Worm (Caenorhabditis elegans) whole organism, young adult: ENCODE results near the gene vps-37.

ENCODE experiments used
- C06A6.2 ChIP-seq: fragments of 200-800 bp; sonication (Bioruptor generic); conservative IDR thresholded peaks from 2 replicates; pipeline ENCODE4 v1.3.6; 2022; ENCODE audit warnings: missing genetic modification characterization, missing compliant biosample characterization
- D2030.7 ChIP-seq: fragments of 200-800 bp; sonication (Bioruptor generic); IDR thresholded peaks from 2 replicates; pipeline ENCODE4 v1.3.6; 2022; ENCODE audit warnings: missing genetic modification reagents, missing genetic modification characterization, missing compliant biosample characterization
- F23B12.7 ChIP-seq: sonication (generic microtip); optimal IDR thresholded peaks from 2 replicates; lab custom pipeline; 2017; ENCODE audit warnings: missing genetic modification characterization, mild to moderate bottlenecking, missing compliant biosample characterization, antibody characterized with exemption, moderate library complexity; ENCODE audit not compliant: insufficient read depth
- F33H1.4 ChIP-seq: fragments of 200-800 bp; sonication (Bioruptor generic); IDR thresholded peaks from 2 replicates; pipeline ENCODE4 v1.3.6; 2022; ENCODE audit warnings: missing genetic modification reagents, missing genetic modification characterization, missing compliant biosample characterization
- F52B5.7 ChIP-seq: sonication (generic microtip); optimal IDR thresholded peaks from 2 replicates; lab custom pipeline; 2016; ENCODE audit warnings: mild to moderate bottlenecking, missing genetic modification characterization, missing compliant biosample characterization
- Y53F4B.3 ChIP-seq: fragments of 200-800 bp; sonication (Bioruptor generic); IDR thresholded peaks from 2 replicates; pipeline ENCODE4 v1.3.6; 2022; ENCODE audit warnings: missing genetic modification reagents, missing genetic modification characterization, missing compliant biosample characterization
- Y67H2A.10 ChIP-seq: fragments of 200-800 bp; sonication (Bioruptor generic); conservative IDR thresholded peaks from 2 replicates; pipeline ENCODE4 v1.3.6; 2022; ENCODE audit warnings: missing genetic modification reagents, missing genetic modification characterization, missing compliant biosample characterization
- Y79H2A.3 ChIP-seq: fragments of 200-800 bp; sonication (Bioruptor generic); conservative IDR thresholded peaks from 2 replicates; pipeline ENCODE4 v1.3.6; 2022; ENCODE audit warnings: missing genetic modification reagents, missing genetic modification characterization, missing compliant biosample characterization
- ZK185.1 ChIP-seq: sonication (generic microtip); optimal IDR thresholded peaks from 2 replicates; lab custom pipeline; 2016; ENCODE audit warnings: mild to moderate bottlenecking, missing genetic modification characterization, missing compliant biosample characterization; ENCODE audit not compliant: poor library complexity, severe bottlenecking
- athp-1 ChIP-seq: sonication (generic microtip); optimal IDR thresholded peaks from 2 replicates; lab custom pipeline; 2017; ENCODE audit warnings: mild to moderate bottlenecking, missing genetic modification characterization, missing compliant biosample characterization
- attf-5 ChIP-seq: fragments of 200-800 bp; sonication (Bioruptor generic); optimal IDR thresholded peaks from 2 replicates; lab custom pipeline; 2018; ENCODE audit warnings: mild to moderate bottlenecking, missing genetic modification characterization, missing compliant biosample characterization
- cebp-1 ChIP-seq, 2 experiments: fragments of 200-800 bp in 1 of 2; sonication (Bioruptor generic) in 1 of 2; sonication (generic microtip) in 1 of 2; IDR thresholded peaks in 1 of 2; optimal IDR thresholded peaks in 1 of 2; 2 replicates each; pipeline versions ENCODE4 v1.3.6 to Lab custom; 2017 to 2022; ENCODE audit warnings: missing compliant biosample characterization in 2 of 2, missing genetic modification characterization in 2 of 2, mild to moderate bottlenecking in 1 of 2, missing genetic modification reagents in 1 of 2, moderate library complexity in 1 of 2
- ceh-58 ChIP-seq: fragments of 200-800 bp; sonication (Bioruptor generic); IDR thresholded peaks from 2 replicates; pipeline ENCODE4 v1.3.6; 2022; ENCODE audit warnings: missing genetic modification characterization, missing compliant biosample characterization
- ceh-91 ChIP-seq: fragments of 200-800 bp; sonication (Bioruptor generic); IDR thresholded peaks from 2 replicates; pipeline ENCODE4 v1.3.6; 2022; ENCODE audit warnings: missing genetic modification reagents, missing genetic modification characterization, missing compliant biosample characterization
- chd-7 ChIP-seq: sonication (generic microtip); optimal IDR thresholded peaks from 2 replicates; lab custom pipeline; 2016; ENCODE audit warnings: mild to moderate bottlenecking, missing genetic modification characterization, moderate library complexity, missing compliant biosample characterization
- dox-1 ChIP-seq: fragments of 200-800 bp; sonication (Bioruptor generic); IDR thresholded peaks from 2 replicates; pipeline ENCODE4 v1.3.6; 2022; ENCODE audit warnings: missing genetic modification reagents, missing genetic modification characterization, missing compliant biosample characterization
- dpl-1 ChIP-seq: fragments of 150-350 bp; optimal IDR thresholded peaks from 2 replicates; lab custom pipeline; 2014; ENCODE audit warnings: missing biosample characterization, missing genetic modification reagents, missing genetic modification characterization
- efl-1 ChIP-seq: fragments of 150-350 bp; optimal IDR thresholded peaks from 2 replicates; lab custom pipeline; 2014; ENCODE audit warnings: missing biosample characterization, missing genetic modification reagents, missing genetic modification characterization
- ets-4 ChIP-seq: fragments of 200-800 bp; sonication (Bioruptor generic); optimal IDR thresholded peaks from 2 replicates; lab custom pipeline; 2018; ENCODE audit warnings: mild to moderate bottlenecking, missing genetic modification characterization, missing compliant biosample characterization
- fkh-3 ChIP-seq: sonication (generic microtip); optimal IDR thresholded peaks from 2 replicates; lab custom pipeline; 2016; ENCODE audit warnings: mild to moderate bottlenecking, missing genetic modification characterization, missing compliant biosample characterization
- gei-17 ChIP-seq: fragments of 200-800 bp; sonication (Bioruptor generic); optimal IDR thresholded peaks from 2 replicates; lab custom pipeline; 2018; ENCODE audit warnings: mild to moderate bottlenecking, missing genetic modification characterization, missing compliant biosample characterization
- hmg-1.2 ChIP-seq: fragments of 200-800 bp; sonication (Bioruptor generic); IDR thresholded peaks from 2 replicates; pipeline ENCODE4 v1.3.6; 2022; ENCODE audit warnings: missing genetic modification reagents, missing genetic modification characterization, missing compliant biosample characterization
- hmg-20 ChIP-seq: fragments of 200-800 bp; sonication (Bioruptor generic); IDR thresholded peaks from 2 replicates; pipeline ENCODE4 v1.3.6; 2022; ENCODE audit warnings: missing genetic modification reagents, missing genetic modification characterization, missing compliant biosample characterization
- hrde-1 ChIP-seq: sonication (generic microtip); optimal IDR thresholded peaks from 2 replicates; lab custom pipeline; 2016; ENCODE audit warnings: missing genetic modification characterization, mild to moderate bottlenecking, missing compliant biosample characterization, moderate library complexity, missing genotype, missing genetic modification reagents, borderline replicate concordance
- lag-1 ChIP-seq: fragments of 200-800 bp; sonication (Bioruptor generic); IDR thresholded peaks from 2 replicates; pipeline ENCODE4 v1.3.6; 2022; ENCODE audit warnings: missing genetic modification reagents, missing genetic modification characterization, missing compliant biosample characterization
- let-526 ChIP-seq: fragments of 200-800 bp; sonication (Bioruptor generic); IDR thresholded peaks from 2 replicates; pipeline ENCODE4 v1.3.6; 2022; ENCODE audit warnings: missing genetic modification reagents, missing genetic modification characterization, missing compliant biosample characterization
- let-607 ChIP-seq, 2 experiments: fragments of 200-800 bp in 1 of 2; sonication (Bioruptor generic) in 1 of 2; sonication (generic microtip) in 1 of 2; optimal IDR thresholded peaks; 2 replicates each; lab custom pipeline; 2016 to 2018; ENCODE audit warnings: mild to moderate bottlenecking in 2 of 2, missing compliant biosample characterization in 2 of 2, missing genetic modification characterization in 2 of 2, moderate library complexity in 2 of 2, missing genotype in 1 of 2
- lin-35 ChIP-seq, 3 experiments: fragments of 150-350 bp in 2 of 3; sonication (generic microtip) in 1 of 3; optimal IDR thresholded peaks; 2 replicates each; lab custom pipeline; 2014 to 2018; ENCODE audit warnings: missing biosample characterization in 3 of 3, missing genetic modification characterization in 3 of 3, missing genetic modification reagents in 3 of 3
- lin-40 ChIP-seq: sonication (generic microtip); optimal IDR thresholded peaks from 2 replicates; lab custom pipeline; 2016; ENCODE audit warnings: missing genetic modification characterization, mild to moderate bottlenecking, missing compliant biosample characterization, missing genotype, missing genetic modification reagents
- lin-54 ChIP-seq: fragments of 200-800 bp; sonication (Bioruptor generic); optimal IDR thresholded peaks from 2 replicates; lab custom pipeline; 2018; ENCODE audit warnings: mild to moderate bottlenecking, missing genetic modification characterization, missing compliant biosample characterization
- lsl-1 ChIP-seq: fragments of 200-800 bp; sonication (Bioruptor generic); optimal IDR thresholded peaks from 2 replicates; lab custom pipeline; 2018; ENCODE audit warnings: mild to moderate bottlenecking, missing genetic modification characterization, moderate library complexity, missing compliant biosample characterization
- madf-6 ChIP-seq: fragments of 200-800 bp; sonication (Bioruptor generic); IDR thresholded peaks from 2 replicates; pipeline ENCODE4 v1.3.6; 2022; ENCODE audit warnings: missing genetic modification reagents, missing genetic modification characterization, missing compliant biosample characterization
- madf-8 ChIP-seq: fragments of 200-800 bp; sonication (Bioruptor generic); conservative IDR thresholded peaks from 2 replicates; pipeline ENCODE4 v1.3.6; 2022; ENCODE audit warnings: missing genetic modification reagents, missing genetic modification characterization, missing compliant biosample characterization
- mcd-1 ChIP-seq: fragments of 200-800 bp; sonication (Bioruptor generic); IDR thresholded peaks from 2 replicates; pipeline ENCODE4 v1.3.6; 2022; ENCODE audit warnings: missing genetic modification reagents, missing genetic modification characterization, missing compliant biosample characterization
- nfyb-1 ChIP-seq: fragments of 200-800 bp; sonication (Bioruptor generic); IDR thresholded peaks from 2 replicates; pipeline ENCODE4 v1.3.6; 2022; ENCODE audit warnings: missing genetic modification reagents, missing genetic modification characterization, missing compliant biosample characterization
- pbrm-1 ChIP-seq: fragments of 200-800 bp; sonication (Bioruptor generic); IDR thresholded peaks from 2 replicates; pipeline ENCODE4 v1.3.6; 2022; ENCODE audit warnings: missing genetic modification reagents, missing genetic modification characterization, missing compliant biosample characterization
- rcor-1 ChIP-seq: fragments of 200-800 bp; sonication (Bioruptor generic); IDR thresholded peaks from 2 replicates; pipeline ENCODE4 v1.3.6; 2022; ENCODE audit warnings: missing genetic modification reagents, missing genetic modification characterization, missing compliant biosample characterization
- repo-1 ChIP-seq: sonication (generic microtip); optimal IDR thresholded peaks from 2 replicates; lab custom pipeline; 2017; ENCODE audit warnings: mild to moderate bottlenecking, missing genetic modification characterization, missing compliant biosample characterization
- rpc-1 ChIP-seq, 2 experiments: fragments of 150-350 bp in 1 of 2; sonication (generic microtip) in 1 of 2; optimal IDR thresholded peaks; 2 replicates each; lab custom pipeline; 2014 to 2018; ENCODE audit warnings: missing biosample characterization in 1 of 2, missing genetic modification characterization in 1 of 2, missing genetic modification reagents in 1 of 2, missing genotype in 1 of 2
- snpc-1.1 ChIP-seq: sonication (generic microtip); optimal IDR thresholded peaks from 2 replicates; lab custom pipeline; 2017; ENCODE audit warnings: missing genetic modification characterization, mild to moderate bottlenecking, missing compliant biosample characterization, antibody characterized with exemption, moderate library complexity, missing genotype, missing genetic modification reagents; ENCODE audit not compliant: insufficient read depth
- snpc-4 ChIP-seq, 5 experiments: fragments of 150-350 bp in 1 of 5; sonication (generic microtip) in 4 of 5; optimal IDR thresholded peaks; 2 replicates each; lab custom pipeline; 2014 to 2018; ENCODE audit warnings: missing genetic modification characterization in 5 of 5, missing biosample characterization in 3 of 5, antibody characterized with exemption in 2 of 5, mild to moderate bottlenecking in 2 of 5, missing compliant biosample characterization in 2 of 5, missing genotype in 2 of 5, moderate library complexity in 2 of 5, missing genetic modification reagents in 1 of 5
- tbx-9 ChIP-seq: sonication (generic microtip); optimal IDR thresholded peaks from 2 replicates; lab custom pipeline; 2016; ENCODE audit warnings: borderline replicate concordance, missing genetic modification characterization, inconsistent platforms, missing compliant biosample characterization
- unc-62 ChIP-seq: fragments of 150-350 bp; optimal IDR thresholded peaks from 2 replicates; lab custom pipeline; 2014; ENCODE audit warnings: missing biosample characterization, missing genetic modification reagents, missing genetic modification characterization
- ztf-28 ChIP-seq: fragments of 200-800 bp; sonication (Bioruptor generic); IDR thresholded peaks from 2 replicates; pipeline ENCODE4 v1.3.6; 2022; ENCODE audit warnings: missing genetic modification reagents, missing genetic modification characterization, missing compliant biosample characterization
- ztf-3 ChIP-seq: fragments of 200-800 bp; sonication (Bioruptor generic); optimal IDR thresholded peaks from 2 replicates; lab custom pipeline; 2018; ENCODE audit warnings: mild to moderate bottlenecking, missing genetic modification characterization, missing compliant biosample characterization

vps-37 gene

DNA sequence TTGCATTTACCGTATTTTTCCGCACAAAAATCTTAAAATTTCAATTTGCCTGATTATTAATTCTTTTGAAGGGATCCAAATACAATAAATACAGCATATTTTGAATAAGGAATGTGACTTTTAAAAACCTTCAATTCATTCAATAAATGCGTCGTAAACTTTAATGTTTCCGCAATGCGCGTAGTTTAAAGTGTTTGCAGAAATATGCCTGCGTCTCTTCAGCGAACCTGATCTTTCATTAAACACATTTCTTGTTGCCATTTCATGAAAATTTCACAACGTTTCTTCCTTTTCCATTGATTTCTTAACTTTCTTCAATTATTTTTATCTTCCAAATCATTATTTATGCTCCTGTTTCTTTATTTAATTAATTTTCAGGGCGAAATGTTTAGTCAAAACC lies at the start of gene vps-37:
vps-37 (plus strand) TSS at position 378 of the 400 bp plus-strand sequence.
- TF ChIP-seq nfyb-1 (GFP tag; lab: Robert Waterston, UW) (peak; percentile 12; the same call in 1 of the 2 replicates), C06A6.2 (GFP tag; lab: Robert Waterston, UW) (no peak), efl-1 (peak; percentile 46), lin-40 (tag; lab: Kevin White, UChicago) (peak; percentile 78), rcor-1 (GFP tag; lab: Robert Waterston, UW) (peak; percentile 80; the same call in 1 of the 2 replicates), mcd-1 (GFP tag; lab: Robert Waterston, UW) (peak; percentile 73), ZK185.1 (tag; lab: Kevin White, UChicago) (peak; percentile 77), F33H1.4 (GFP tag; lab: Robert Waterston, UW) (peak; percentile 51; the same call in 1 of the 2 replicates), snpc-1.1 (tag; lab: Kevin White, UChicago) (peak; percentile 55), ztf-28 (no peak), rpc-1 (optimal IDR thresholded peaks at IDR 0.05; lab: Kevin White, UChicago) (no peak), rpc-1 (tag; optimal IDR thresholded peaks at IDR 0.05; lab: Kevin White, UChicago) (no peak), lag-1 (GFP tag; lab: Robert Waterston, UW) (no peak), ztf-3 (GFP tag; lab: Kevin White, UChicago) (no peak), madf-8 (GFP tag; lab: Robert Waterston, UW) (peak; percentile 50; the same call in 1 of the 2 replicates), attf-5 (no peak), dox-1 (GFP tag; lab: Robert Waterston, UW) (no peak), dpl-1 (GFP tag; lab: Kevin White, UChicago) (peak; percentile 45), lsl-1 (GFP tag; lab: Kevin White, UChicago) (peak; percentile 48), let-526 (GFP tag; lab: Robert Waterston, UW) (no peak), Y79H2A.3 (GFP tag; lab: Robert Waterston, UW) (no peak), tbx-9 (tag; lab: Kevin White, UChicago) (no peak), hrde-1 (tag; lab: Kevin White, UChicago) (no peak), D2030.7 (peak; percentile 61), snpc-4 (GFP tag; optimal IDR thresholded peaks at IDR 0.05; lab: Kevin White, UChicago) (no peak), snpc-4 (tag; optimal IDR thresholded peaks at IDR 0.05; lab: Kevin White, UChicago) (peak in 3 of 4 experiments; percentile 33 to 55 (median 39)), lin-35 (GFP tag; optimal IDR thresholded peaks at IDR 0.05; lab: Kevin White, UChicago) (peak in 1 of 3 experiments; percentile 70), unc-62 (GFP tag; lab: Kevin White, UChicago) (no peak), cebp-1 (GFP tag; IDR thresholded peaks at IDR 0.05; lab: Robert Waterston, UW) (peak; percentile 36; the same call in 1 of the 2 replicates), cebp-1 (tag; optimal IDR thresholded peaks at IDR 0.05; lab: Kevin White, UChicago) (peak; percentile 83), pbrm-1 (GFP tag; lab: Robert Waterston, UW) (peak; percentile 62; the same call in 1 of the 2 replicates), ets-4 (GFP tag; lab: Kevin White, UChicago) (no peak), F23B12.7 (tag; lab: Kevin White, UChicago) (peak; percentile 11), athp-1 (tag; lab: Kevin White, UChicago) (no peak), repo-1 (no peak), ceh-91 (peak; percentile 44; the same call in 1 of the 2 replicates), fkh-3 (tag; lab: Kevin White, UChicago) (no peak), hmg-1.2 (peak; percentile 99), madf-6 (GFP tag; lab: Robert Waterston, UW) (peak; percentile 83), let-607 (tag; optimal IDR thresholded peaks at IDR 0.05; lab: Kevin White, UChicago) (no peak), Y53F4B.3 (no peak), gei-17 (GFP tag; lab: Kevin White, UChicago) (no peak), hmg-20 (0 out of 2 replicates have a peak, but pooled peaks have one; percentile 21), lin-54 (GFP tag; lab: Kevin White, UChicago) (peak; percentile 75), ceh-58 (no peak), Y67H2A.10 (GFP tag; lab: Robert Waterston, UW) (no peak), F52B5.7 (no peak), chd-7 (no peak)
